Fruit fly (Drosophila melanogaster) whole organism, embryonic: ENCODE measurements around the gene Cyp313b1.

Experiments
- B-H2 ChIP-seq: fragments of 200-800 bp; sonication (Bioruptor generic); optimal IDR thresholded peaks from 2 replicates; lab custom pipeline; 2018; ENCODE audit warnings: missing biosample characterization, mild to moderate bottlenecking, missing genetic modification characterization
- C15 ChIP-seq: fragments of 200-800 bp; sonication (Bioruptor generic); IDR thresholded peaks from 3 replicates; pipeline ENCODE4 v1.3.6; 2022; ENCODE audit warnings: missing biosample characterization, missing genetic modification characterization
- CG10209 ChIP-seq: fragments of 200-800 bp; sonication (Bioruptor generic); optimal IDR thresholded peaks from 3 replicates; lab custom pipeline; 2017; ENCODE audit warnings: missing biosample characterization, mild to moderate bottlenecking, missing genetic modification characterization, missing genetic modification reagents
- CG12942 ChIP-seq: fragments of 200-800 bp; sonication (Bioruptor generic); optimal IDR thresholded peaks from 3 replicates; lab custom pipeline; 2016; ENCODE audit warnings: missing biosample characterization, missing genetic modification characterization
- CG14014 ChIP-seq: fragments of 200-800 bp; sonication (Bioruptor generic); IDR thresholded peaks from 2 replicates; pipeline ENCODE4 v1.3.6; 2022; ENCODE audit warnings: missing biosample characterization, missing genetic modification characterization
- CG14050 ChIP-seq: fragments of 200-800 bp; sonication (Bioruptor generic); IDR thresholded peaks from 3 replicates; pipeline ENCODE4 v1.3.6; 2022; ENCODE audit warnings: missing biosample characterization, missing genetic modification characterization
- CG15073 ChIP-seq: fragments of 200-800 bp; sonication (Bioruptor generic); optimal IDR thresholded peaks from 2 replicates; lab custom pipeline; 2016; ENCODE audit warnings: missing biosample characterization, missing genetic modification characterization
- CG16815 ChIP-seq: fragments of 200-800 bp; sonication (Bioruptor generic); optimal IDR thresholded peaks from 3 replicates; lab custom pipeline; 2017; ENCODE audit warnings: missing biosample characterization, mild to moderate bottlenecking, missing genetic modification characterization
- CG2712 ChIP-seq: fragments of 200-800 bp; optimal IDR thresholded peaks from 3 replicates; lab custom pipeline; 2019; ENCODE audit warnings: missing biosample characterization, mild to moderate bottlenecking, missing genetic modification characterization, moderate library complexity
- CG3065 ChIP-seq: fragments of 200-800 bp; sonication (Bioruptor generic); optimal IDR thresholded peaks from 2 replicates; lab custom pipeline; 2016; ENCODE audit warnings: missing biosample characterization, missing genetic modification characterization
- CG3726 ChIP-seq: fragments of 200-800 bp; sonication (Bioruptor generic); IDR thresholded peaks from 3 replicates; pipeline ENCODE4, ENCODE4 v1.3.6; 2022; ENCODE audit warnings: missing biosample characterization, missing genetic modification characterization
- CG3838 ChIP-seq: fragments of 200-800 bp; sonication (Bioruptor generic); optimal IDR thresholded peaks from 3 replicates; lab custom pipeline; 2016; ENCODE audit warnings: missing biosample characterization, missing genetic modification characterization
- CG4617 ChIP-seq: fragments of 200-800 bp; sonication (Bioruptor generic); optimal IDR thresholded peaks from 3 replicates; lab custom pipeline; 2016; ENCODE audit warnings: missing biosample characterization, missing genetic modification characterization, borderline replicate concordance
- CG5953 ChIP-seq: fragments of 200-800 bp; sonication (Bioruptor generic); IDR thresholded peaks from 2 replicates; pipeline ENCODE4 v1.3.6; 2022; ENCODE audit warnings: missing biosample characterization, missing genetic modification characterization
- CG7372 ChIP-seq: fragments of 200-800 bp; sonication (Bioruptor generic); IDR thresholded peaks from 2 replicates; pipeline ENCODE4 v1.3.6; 2022; ENCODE audit warnings: missing biosample characterization, missing genetic modification characterization
- CG9609 ChIP-seq: fragments of 200-800 bp; sonication (Bioruptor generic); optimal IDR thresholded peaks from 3 replicates; lab custom pipeline; 2016; ENCODE audit warnings: missing biosample characterization, missing genetic modification characterization
- CG9817 ChIP-seq: fragments of 200-800 bp; sonication (Bioruptor generic); optimal IDR thresholded peaks from 2 replicates; lab custom pipeline; 2018; ENCODE audit warnings: missing biosample characterization, mild to moderate bottlenecking, missing genetic modification characterization, moderate library complexity
- D ChIP-seq, 2 experiments: fragments of 200-800 bp in 1 of 2; fragments of >200 bp in 1 of 2; sonication (Bioruptor generic) in 1 of 2; optimal IDR thresholded peaks; 2 replicates in 1 of 2; 3 replicates in 1 of 2; lab custom pipeline; 2017; ENCODE audit warnings: mild to moderate bottlenecking in 1 of 2, missing biosample characterization in 1 of 2, missing genetic modification characterization in 1 of 2, missing genetic modification reagents in 1 of 2
- D19A ChIP-seq: fragments of 200-800 bp; optimal IDR thresholded peaks from 3 replicates; lab custom pipeline; 2019; ENCODE audit warnings: missing biosample characterization, mild to moderate bottlenecking, missing genetic modification characterization, moderate library complexity
- Dad ChIP-seq: fragments of 200-800 bp; sonication (Bioruptor generic); optimal IDR thresholded peaks from 3 replicates; lab custom pipeline; 2016; ENCODE audit warnings: missing biosample characterization, missing genetic modification characterization
- Dbx ChIP-seq: fragments of 200-800 bp; sonication (Bioruptor generic); IDR thresholded peaks from 3 replicates; pipeline ENCODE4 v1.3.6; 2022; ENCODE audit warnings: missing biosample characterization, missing genetic modification characterization
- Deaf1 ChIP-seq: fragments of 200-800 bp; optimal IDR thresholded peaks from 3 replicates; lab custom pipeline; 2019; ENCODE audit warnings: missing biosample characterization, mild to moderate bottlenecking, missing genetic modification characterization, moderate library complexity
- Dip3 ChIP-seq: fragments of 200-800 bp; sonication (Bioruptor generic); optimal IDR thresholded peaks from 3 replicates; lab custom pipeline; 2016; ENCODE audit warnings: missing biosample characterization, missing genetic modification characterization
- Dll ChIP-seq: fragments of 200-800 bp; sonication (Bioruptor generic); IDR thresholded peaks from 4 replicates; pipeline ENCODE4 v1.3.6; 2022; ENCODE audit warnings: missing biosample characterization, missing genetic modification characterization; ENCODE audit not compliant: partially characterized antibody
- Doc3 ChIP-seq: fragments of 200-800 bp; sonication (Bioruptor generic); IDR thresholded peaks from 3 replicates; pipeline ENCODE4 v1.3.6; 2022; ENCODE audit warnings: missing biosample characterization, missing genetic modification characterization; ENCODE audit not compliant: partially characterized antibody
- HLH3B ChIP-seq: fragments of 200-800 bp; sonication (Bioruptor generic); IDR thresholded peaks from 2 replicates; pipeline ENCODE4 v1.3.6; 2022; ENCODE audit warnings: missing biosample characterization, missing genetic modification characterization
- HLH54F ChIP-seq: fragments of 200-800 bp; sonication (Bioruptor generic); optimal IDR thresholded peaks from 3 replicates; lab custom pipeline; 2016; ENCODE audit warnings: missing biosample characterization, missing genetic modification characterization
- Lhr ChIP-seq: fragments of 200-800 bp; sonication (Bioruptor generic); optimal IDR thresholded peaks from 3 replicates; lab custom pipeline; 2017; ENCODE audit warnings: mild to moderate bottlenecking, missing biosample characterization, missing genetic modification reagents, missing genetic modification characterization
- Neu2 ChIP-seq: fragments of 200-800 bp; sonication (Bioruptor generic); optimal IDR thresholded peaks from 3 replicates; lab custom pipeline; 2016; ENCODE audit warnings: missing biosample characterization, missing genetic modification characterization, borderline replicate concordance
- PHDP ChIP-seq: fragments of 200-800 bp; sonication (Bioruptor generic); optimal IDR thresholded peaks from 3 replicates; lab custom pipeline; 2018; ENCODE audit warnings: missing biosample characterization, mild to moderate bottlenecking, missing genetic modification characterization, moderate library complexity
- Pdp1 ChIP-seq, 2 experiments: fragments of 200-800 bp; sonication (Bioruptor generic); optimal IDR thresholded peaks; 3 replicates each; lab custom pipeline; 2016; ENCODE audit warnings: missing biosample characterization in 2 of 2, missing genetic modification characterization in 2 of 2, mild to moderate bottlenecking in 1 of 2, moderate library complexity in 1 of 2
- Sox100B ChIP-seq: fragments of 200-800 bp; sonication (Bioruptor generic); optimal IDR thresholded peaks from 3 replicates; lab custom pipeline; 2018; ENCODE audit warnings: missing biosample characterization, mild to moderate bottlenecking, missing genetic modification characterization
- Stat92E ChIP-seq, 3 experiments: fragments of >200 bp in 2 of 3; fragments of 200-800 bp in 1 of 3; sonication (Bioruptor generic) in 1 of 3; optimal IDR thresholded peaks; 2 replicates each; lab custom pipeline; 2017 to 2019; ENCODE audit warnings: missing biosample characterization in 3 of 3, missing genetic modification characterization in 3 of 3, mild to moderate bottlenecking in 1 of 3, moderate library complexity in 1 of 3
- TFAM ChIP-seq: fragments of 200-800 bp; sonication (Bioruptor generic); optimal IDR thresholded peaks from 2 replicates; lab custom pipeline; 2017; ENCODE audit warnings: missing biosample characterization, missing genetic modification characterization, inconsistent platforms
- aop ChIP-seq: fragments of 200-800 bp; sonication (Bioruptor generic); IDR thresholded peaks from 2 replicates; pipeline ENCODE4 v1.3.6; 2022; ENCODE audit warnings: missing biosample characterization, missing genetic modification characterization
- ash1 ChIP-seq: fragments of 200-800 bp; sonication (Bioruptor generic); optimal IDR thresholded peaks from 2 replicates; lab custom pipeline; 2018; ENCODE audit warnings: missing biosample characterization, mild to moderate bottlenecking, missing genetic modification characterization
- bsh ChIP-seq, 2 experiments: fragments of 200-800 bp; sonication (Bioruptor generic); optimal IDR thresholded peaks; 2 replicates each; lab custom pipeline; 2017 to 2018; ENCODE audit warnings: mild to moderate bottlenecking in 2 of 2, missing biosample characterization in 2 of 2, missing genetic modification characterization in 2 of 2, moderate library complexity in 1 of 2
- caup ChIP-seq: fragments of 200-800 bp; sonication (Bioruptor generic); optimal IDR thresholded peaks from 3 replicates; lab custom pipeline; 2017; ENCODE audit warnings: missing biosample characterization, mild to moderate bottlenecking, missing genetic modification characterization, moderate library complexity; ENCODE audit not compliant: severe bottlenecking
- emc ChIP-seq: fragments of 200-800 bp; sonication (Bioruptor generic); optimal IDR thresholded peaks from 2 replicates; lab custom pipeline; 2016; ENCODE audit warnings: missing biosample characterization, missing genetic modification characterization
- fd3F ChIP-seq: fragments of 200-800 bp; sonication (Bioruptor generic); optimal IDR thresholded peaks from 2 replicates; lab custom pipeline; 2018; ENCODE audit warnings: missing biosample characterization, mild to moderate bottlenecking, missing genetic modification characterization, moderate library complexity
- hb ChIP-seq: fragments of 200-800 bp; sonication (Bioruptor generic); IDR thresholded peaks from 3 replicates; pipeline ENCODE4 v1.3.6; 2022; ENCODE audit warnings: missing biosample characterization, missing genetic modification characterization; ENCODE audit not compliant: partially characterized antibody
- lbe ChIP-seq: fragments of 200-800 bp; sonication (Bioruptor generic); optimal IDR thresholded peaks from 2 replicates; lab custom pipeline; 2016; ENCODE audit warnings: missing biosample characterization, mild to moderate bottlenecking, missing genetic modification characterization
- p53 ChIP-seq: fragments of 200-800 bp; sonication (Bioruptor generic); optimal IDR thresholded peaks from 2 replicates; lab custom pipeline; 2016; ENCODE audit warnings: missing biosample characterization, missing genetic modification characterization
- pan ChIP-seq, 4 experiments: fragments of >200 bp in 3 of 4; fragments of 200-800 bp in 1 of 4; sonication (Bioruptor generic) in 1 of 4; optimal IDR thresholded peaks in 3 of 4; IDR thresholded peaks in 1 of 4; 2 replicates each; pipeline versions ENCODE4 v1.3.6 to Lab custom; 2017 to 2022; ENCODE audit warnings: missing biosample characterization in 2 of 4, missing genetic modification characterization in 2 of 4, mixed read lengths in 1 of 4
- sisA ChIP-seq: fragments of 200-800 bp; sonication (Bioruptor generic); IDR thresholded peaks from 2 replicates; pipeline ENCODE4 v1.3.6; 2022; ENCODE audit warnings: missing biosample characterization, missing genetic modification characterization
- sob ChIP-seq: fragments of 200-800 bp; sonication (Bioruptor generic); IDR thresholded peaks from 2 replicates; pipeline ENCODE4 v1.3.6; 2022; ENCODE audit warnings: missing biosample characterization, missing genetic modification characterization
- sqz ChIP-seq: fragments of 200-800 bp; sonication (Bioruptor generic); optimal IDR thresholded peaks from 3 replicates; lab custom pipeline; 2018; ENCODE audit warnings: missing biosample characterization, mild to moderate bottlenecking, missing genetic modification characterization
- trem ChIP-seq: fragments of 200-800 bp; optimal IDR thresholded peaks from 3 replicates; lab custom pipeline; 2019; ENCODE audit warnings: missing biosample characterization, mild to moderate bottlenecking, missing genetic modification characterization, moderate library complexity

Gene Cyp313b1

DNA sequence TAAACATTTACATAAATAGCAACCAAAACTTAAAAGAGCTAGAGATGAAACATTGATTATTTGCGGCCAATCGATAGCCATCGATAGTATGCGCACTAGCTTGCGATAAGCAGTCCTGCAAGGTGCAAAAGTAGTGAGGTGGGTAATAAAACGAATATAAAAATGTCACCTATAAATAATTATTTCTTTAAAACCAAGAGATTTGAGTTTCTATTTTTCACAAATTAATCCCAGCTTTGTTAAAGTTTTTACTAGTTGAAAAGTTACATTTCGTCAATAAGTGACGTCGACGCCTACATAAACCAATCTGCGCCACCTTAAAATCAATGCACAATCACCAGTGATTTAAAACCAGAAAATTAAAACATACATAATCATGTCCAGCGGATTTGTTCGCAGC is 5.3 kb upstream of the Cyp313b1 start, which contains the start of the genes Mkk4 and SLIRP2 (continued):
- TF ChIP-seq ash1 (peak; percentile 89), CG2712 (tag; lab: Kevin White, UChicago) (peak; percentile 99), Lhr (GFP tag; lab: Kevin White, UChicago) (peak; percentile 97), D19A (tag; lab: Kevin White, UChicago) (peak; percentile 96), hb (peak; percentile 91), pan (optimal IDR thresholded peaks at IDR 0.05; lab: Kevin White, UChicago) (no peak), pan (GFP tag; optimal IDR thresholded peaks at IDR 0.05 in 1 of 2, IDR thresholded peaks at IDR 0.05 in 1 of 2) (peak in 1 of 2 experiments; percentile 99), CG5953 (GFP tag; lab: Robert Waterston, UW) (peak; percentile 98), Deaf1 (tag; lab: Kevin White, UChicago) (peak; percentile 87), C15 (peak; percentile 99), CG4617 (peak; percentile 99), sqz (GFP tag; lab: Kevin White, UChicago) (peak; percentile 96), CG7372 (GFP tag; lab: Robert Waterston, UW) (peak; percentile 99), emc (GFP tag; lab: Kevin White, UChicago) (peak; percentile 98), aop (GFP tag; lab: Robert Waterston, UW) (peak; percentile 90), CG15073 (peak; percentile 92), CG12942 (GFP tag; lab: Kevin White, UChicago) (peak; percentile 98), sisA (GFP tag; lab: Robert Waterston, UW) (peak; percentile 99), Doc3 (GFP tag; lab: Robert Waterston, UW) (peak; percentile 72; the same call in 2 of the 3 replicates), Stat92E (GFP tag; optimal IDR thresholded peaks at IDR 0.05; lab: Kevin White, UChicago) (peak in 1 of 3 experiments; percentile 95), CG10209 (GFP tag; lab: Kevin White, UChicago) (peak; percentile 99), Pdp1 (GFP tag; optimal IDR thresholded peaks at IDR 0.05; lab: Kevin White, UChicago) (peak; percentile 99), fd3F (GFP tag; lab: Kevin White, UChicago) (peak; percentile 99), caup (GFP tag; lab: Kevin White, UChicago) (peak; percentile 99), CG14050 (GFP tag; lab: Robert Waterston, UW) (peak; percentile 99), B-H2 (GFP tag; lab: Kevin White, UChicago) (peak; percentile 98), Dbx (GFP tag; lab: Robert Waterston, UW) (peak; percentile 99), HLH3B (GFP tag; lab: Robert Waterston, UW) (peak; percentile 99), PHDP (peak; percentile 99), sob (GFP tag; lab: Robert Waterston, UW) (peak; percentile 99), Dll (peak; percentile 89), CG14014 (GFP tag; lab: Robert Waterston, UW) (peak; percentile 99), CG16815 (peak; percentile 99), D (optimal IDR thresholded peaks at IDR 0.05; lab: Kevin White, UChicago) (no peak), D (GFP tag; optimal IDR thresholded peaks at IDR 0.05; lab: Kevin White, UChicago) (peak; percentile 98), p53 (GFP tag; lab: Kevin White, UChicago) (peak; percentile 97), trem (tag; lab: Kevin White, UChicago) (peak; percentile 97), CG9609 (peak; percentile 99), Dad (GFP tag; lab: Kevin White, UChicago) (peak; percentile 99), HLH54F (GFP tag; lab: Kevin White, UChicago) (peak; percentile 99), Dip3 (GFP tag; lab: Kevin White, UChicago) (peak; percentile 99), CG3726 (GFP tag; lab: Robert Waterston, UW) (peak; percentile 98), bsh (GFP tag; optimal IDR thresholded peaks at IDR 0.05; lab: Kevin White, UChicago) (peak; percentile 95 to 99), TFAM (GFP tag; lab: Kevin White, UChicago) (peak; percentile 93), Sox100B (GFP tag; lab: Kevin White, UChicago) (peak; percentile 97), CG3838 (GFP tag; lab: Kevin White, UChicago) (peak; percentile 98), lbe (peak; percentile 98), Neu2 (GFP tag; lab: Kevin White, UChicago) (peak; percentile 95), CG9817 (tag; lab: Kevin White, UChicago) (peak; percentile 99), CG3065 (GFP tag; lab: Kevin White, UChicago) (peak; percentile 98)
